Worm (Caenorhabditis elegans) whole organism, mixed stage, embryonic: Measurements from ENCODE around the gene che-7.

ENCODE experiments used
- pha-4 ChIP-seq: fragments of 150-350 bp; optimal IDR thresholded peaks from 2 replicates; lab custom pipeline; 2018; ENCODE audit warnings: missing biosample characterization, missing genetic modification reagents, missing genetic modification characterization
- unc-120 ChIP-seq: sonication (generic microtip); optimal IDR thresholded peaks from 2 replicates; lab custom pipeline; 2017; ENCODE audit warnings: missing genetic modification characterization, missing compliant biosample characterization; ENCODE audit not compliant: poor library complexity, severe bottlenecking
- unc-62 ChIP-seq: fragments of 150-350 bp; optimal IDR thresholded peaks from 2 replicates; lab custom pipeline; 2014; ENCODE audit warnings: missing biosample characterization, missing genetic modification reagents, missing genetic modification characterization

DNA sequence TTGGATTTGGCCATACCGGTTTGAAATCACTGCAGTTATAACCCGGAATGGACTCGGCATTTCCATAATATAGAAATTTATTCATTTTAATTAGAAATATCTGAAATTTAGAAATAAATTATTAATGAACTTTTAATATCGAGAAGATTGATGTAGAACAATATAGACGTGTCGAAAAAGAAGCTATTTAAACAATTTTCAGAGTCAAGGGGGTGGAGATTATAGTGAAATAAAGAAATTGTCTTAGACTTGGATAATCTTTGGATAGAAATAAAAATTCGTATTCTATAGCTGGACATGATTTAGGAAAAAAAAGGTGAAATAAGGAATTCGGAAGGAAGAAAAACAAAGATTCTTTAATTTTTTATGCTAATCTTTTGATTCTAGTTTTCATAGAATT is 28.7 kb downstream of the che-7 start, which contains the start of gene srt-53:
- no peak for TF ChIP-seq unc-120
- TF ChIP-seq pha-4, result no peak
- TF ChIP-seq unc-62 (GFP tag; lab: Kevin White, UChicago), result no peak
